Fruit fly (Drosophila melanogaster): ENCODE data around the gene ltl.

DNA sequence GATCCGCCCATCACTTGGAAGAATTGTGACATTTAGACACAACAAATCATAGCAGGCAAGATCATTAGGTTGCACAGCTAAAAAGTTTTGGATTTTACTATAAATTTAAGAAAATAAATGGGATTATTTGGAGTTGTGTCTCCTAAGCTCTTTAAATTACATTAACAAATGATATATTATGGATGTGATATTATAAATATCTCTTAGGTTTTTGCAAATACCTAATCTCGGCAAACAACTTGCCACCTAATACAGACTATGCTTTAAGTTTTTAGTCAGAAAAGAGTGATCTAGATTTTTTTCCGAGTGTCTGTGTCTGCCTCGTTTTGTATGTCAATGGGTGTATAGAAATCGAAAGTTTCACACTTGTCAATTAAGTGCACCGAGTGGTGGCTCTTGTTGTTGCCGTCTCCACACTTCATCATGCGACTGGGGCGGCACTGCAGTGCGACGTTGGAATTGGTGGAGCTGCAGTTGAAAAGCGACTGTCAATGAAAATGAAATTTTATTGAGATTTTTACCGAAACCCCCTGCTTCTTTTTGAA is 25.9 kb downstream of the ltl start:
- TF ChIP-seq br (GFP tag; optimal IDR thresholded peaks at IDR 0.05): no peak
- no peak for TF ChIP-seq sv (GFP tag; optimal IDR thresholded peaks at IDR 0.05)
- TF ChIP-seq HLH106 (tag; optimal IDR thresholded peaks at IDR 0.05): no peak
- no peak for TF ChIP-seq Myc (optimal IDR thresholded peaks at IDR 0.05)
- no peak for TF ChIP-seq CG32264 (GFP tag; optimal IDR thresholded peaks at IDR 0.05)
